Worm (Caenorhabditis elegans): ENCODE results near the gene ciao-2B.

- TF ChIP-seq Y55F3AM.14 (GFP tag; optimal IDR thresholded peaks at IDR 0.05) (no peak), lin-39 (tag; optimal IDR thresholded peaks at IDR 0.05) (no peak), snpc-4 (tag; optimal IDR thresholded peaks at IDR 0.05) (no peak), lin-11 (tag; optimal IDR thresholded peaks at IDR 0.05) (no peak), zag-1 (tag; optimal IDR thresholded peaks at IDR 0.05) (no peak), ztf-1 (GFP tag; conservative IDR thresholded peaks at IDR 0.05) (no peak), elt-1 (tag; optimal IDR thresholded peaks at IDR 0.05) (no peak)
Observed at ce11 chrIII:13402934-13403333, 36.4 kb downstream of the ciao-2B start, which contains the start of gene mig-18.

Data from whole organism, L2 larva.